Fruit fly (Drosophila melanogaster): ENCODE data around the gene Pop2.

DNA sequence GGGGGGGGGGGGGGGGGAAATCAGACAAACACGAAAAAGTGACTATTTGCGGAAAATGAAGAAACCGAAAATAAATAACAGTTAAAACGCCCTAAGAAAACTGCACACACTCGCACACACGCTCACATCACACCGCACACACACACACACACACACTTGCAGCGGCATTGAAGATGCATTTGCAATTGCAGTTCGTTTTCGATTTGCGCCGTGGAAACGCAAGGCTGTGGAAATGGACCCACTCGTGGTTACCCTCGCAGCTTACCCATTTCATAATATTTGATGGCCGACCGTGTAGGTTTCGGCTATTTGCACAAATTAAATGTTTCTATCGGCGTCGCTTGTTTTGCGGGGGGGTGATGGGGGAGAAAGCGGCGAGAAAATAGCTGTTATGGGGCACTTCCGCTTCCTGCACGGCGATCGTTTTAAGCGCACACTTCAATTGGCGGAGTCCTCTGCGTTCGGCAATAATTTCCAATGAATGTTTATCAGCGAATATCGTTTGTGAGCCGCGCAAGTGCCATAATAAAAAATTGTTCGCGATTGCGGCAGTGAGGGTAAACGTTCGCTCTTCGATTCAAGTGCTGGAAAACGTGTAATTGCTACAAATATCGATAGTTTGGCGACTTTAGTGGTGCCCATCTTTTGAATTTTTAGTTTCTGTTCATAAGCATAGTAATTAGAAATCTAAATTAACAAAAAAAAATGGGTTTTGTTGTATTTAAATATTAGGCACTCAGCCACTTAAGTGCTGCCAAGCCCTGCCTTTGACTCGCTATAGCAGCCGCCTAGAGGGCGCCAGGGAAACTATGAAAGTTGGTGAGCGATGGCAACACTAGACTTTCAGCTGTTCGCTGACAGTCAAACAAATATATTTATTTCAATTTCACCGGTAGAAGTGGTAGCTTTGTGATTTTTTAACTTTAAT lies at the start of gene Pop2, which contains the start of gene CG6928:
- TF ChIP-seq CG9705 (GFP tag; optimal IDR thresholded peaks at IDR 0.05) (peak; percentile 20), woc (GFP tag; optimal IDR thresholded peaks at IDR 0.05) (peak; percentile 51), br (GFP tag; optimal IDR thresholded peaks at IDR 0.05) (peak; percentile 68), psq (GFP tag; optimal IDR thresholded peaks at IDR 0.05) (peak; percentile 70), sage (GFP tag; optimal IDR thresholded peaks at IDR 0.05) (peak; percentile 38), pan (optimal IDR thresholded peaks at IDR 0.05) (no peak), HLH106 (tag; optimal IDR thresholded peaks at IDR 0.05) (peak; percentile 45), Hr78 (GFP tag; optimal IDR thresholded peaks at IDR 0.05) (no peak), Hr83 (GFP tag; optimal IDR thresholded peaks at IDR 0.05; ENCODE audit: poor library complexity, severe bottlenecking) (peak; percentile 14), Dfd (GFP tag; optimal IDR thresholded peaks at IDR 0.05) (no peak), Myc (optimal IDR thresholded peaks at IDR 0.05) (peak; percentile 58), rgr (GFP tag; optimal IDR thresholded peaks at IDR 0.05) (peak; percentile 82)

Measured in whole organism, wandering third instar larva.